Fruit fly (Drosophila melanogaster) whole organism, embryonic: ENCODE results near the gene CG34117.
A peak's percentile ranks its signal among the peaks of the same experiment; 100 is the strongest.

Experiments
- Bdp1 ChIP-seq: fragments of 200-800 bp; sonication (Bioruptor generic); optimal IDR thresholded peaks from 3 replicates; lab custom pipeline; 2016; ENCODE audit warnings: missing biosample characterization, missing genetic modification characterization
- CG12659 ChIP-seq: fragments of 200-800 bp; sonication (Bioruptor generic); optimal IDR thresholded peaks from 3 replicates; lab custom pipeline; 2017; ENCODE audit warnings: mild to moderate bottlenecking, missing biosample characterization, missing genetic modification reagents, missing genetic modification characterization
- CG13287 ChIP-seq: fragments of 200-800 bp; sonication (Bioruptor generic); IDR thresholded peaks from 2 replicates; pipeline ENCODE4 v1.3.6; 2022; ENCODE audit warnings: missing biosample characterization, missing genetic modification characterization; ENCODE audit not compliant: partially characterized antibody
- CG13624 ChIP-seq: fragments of 200-800 bp; sonication (Bioruptor generic); optimal IDR thresholded peaks from 2 replicates; lab custom pipeline; 2016; ENCODE audit warnings: missing biosample characterization, missing genetic modification characterization
- CG13894 ChIP-seq: fragments of 200-800 bp; sonication (Bioruptor generic); optimal IDR thresholded peaks from 3 replicates; lab custom pipeline; 2018; ENCODE audit warnings: missing biosample characterization, mild to moderate bottlenecking, missing genetic modification characterization, moderate library complexity
- CG16863 ChIP-seq: fragments of 200-800 bp; sonication (Bioruptor generic); optimal IDR thresholded peaks from 3 replicates; lab custom pipeline; 2016; ENCODE audit warnings: missing biosample characterization, missing genetic modification characterization
- CG17361 ChIP-seq: fragments of 200-800 bp; sonication (Bioruptor generic); IDR thresholded peaks from 3 replicates; pipeline ENCODE4 v1.3.6; 2022; ENCODE audit warnings: missing biosample characterization, missing genetic modification characterization
- CG18262 ChIP-seq: fragments of 200-800 bp; optimal IDR thresholded peaks from 3 replicates; lab custom pipeline; 2019; ENCODE audit warnings: missing biosample characterization, mild to moderate bottlenecking, missing genetic modification characterization, moderate library complexity
- CG2129 ChIP-seq: fragments of 200-800 bp; sonication (Bioruptor generic); IDR thresholded peaks from 2 replicates; pipeline ENCODE4 v1.3.6; 2022; ENCODE audit warnings: missing biosample characterization, missing genetic modification characterization; ENCODE audit not compliant: partially characterized antibody
- CG3281 ChIP-seq: fragments of 200-800 bp; sonication (Bioruptor generic); optimal IDR thresholded peaks from 3 replicates; lab custom pipeline; 2017; ENCODE audit warnings: missing biosample characterization, mild to moderate bottlenecking, missing genetic modification characterization
- CG4424 ChIP-seq: fragments of 200-800 bp; sonication (Bioruptor generic); optimal IDR thresholded peaks from 3 replicates; lab custom pipeline; 2016; ENCODE audit warnings: missing biosample characterization, missing genetic modification characterization
- CG6272 ChIP-seq: fragments of 200-800 bp; sonication (Bioruptor generic); IDR thresholded peaks from 2 replicates; pipeline ENCODE4 v1.3.6; 2022; ENCODE audit warnings: missing biosample characterization, missing genetic modification characterization
- CG7556 ChIP-seq: fragments of 200-800 bp; sonication (Bioruptor generic); optimal IDR thresholded peaks from 2 replicates; lab custom pipeline; 2017; ENCODE audit warnings: missing biosample characterization, mild to moderate bottlenecking, missing genetic modification characterization
- CG7987 ChIP-seq: fragments of 200-800 bp; sonication (Bioruptor generic); optimal IDR thresholded peaks from 2 replicates; lab custom pipeline; 2018; ENCODE audit warnings: missing biosample characterization, mild to moderate bottlenecking, missing genetic modification characterization, moderate library complexity
- CG8765 ChIP-seq: fragments of 200-800 bp; sonication (Bioruptor generic); IDR thresholded peaks from 2 replicates; pipeline ENCODE4 v1.3.6; 2022; ENCODE audit warnings: missing biosample characterization, missing genetic modification characterization
- D19A ChIP-seq: fragments of 200-800 bp; optimal IDR thresholded peaks from 3 replicates; lab custom pipeline; 2019; ENCODE audit warnings: missing biosample characterization, mild to moderate bottlenecking, missing genetic modification characterization, moderate library complexity
- Dad ChIP-seq: fragments of 200-800 bp; sonication (Bioruptor generic); optimal IDR thresholded peaks from 3 replicates; lab custom pipeline; 2016; ENCODE audit warnings: missing biosample characterization, missing genetic modification characterization
- Dfd ChIP-seq, 2 experiments: fragments of >200 bp; optimal IDR thresholded peaks; 2 replicates each; lab custom pipeline; 2017; ENCODE audit warnings: missing biosample characterization in 2 of 2, missing genetic modification characterization in 2 of 2
- Dll ChIP-seq: fragments of 200-800 bp; sonication (Bioruptor generic); IDR thresholded peaks from 4 replicates; pipeline ENCODE4 v1.3.6; 2022; ENCODE audit warnings: missing biosample characterization, missing genetic modification characterization; ENCODE audit not compliant: partially characterized antibody
- Dp ChIP-seq: fragments of 200-800 bp; sonication (Bioruptor generic); optimal IDR thresholded peaks from 2 replicates; lab custom pipeline; 2018; ENCODE audit warnings: missing biosample characterization, mild to moderate bottlenecking, missing genetic modification characterization, moderate library complexity
- Hmx ChIP-seq: fragments of 200-800 bp; sonication (Bioruptor generic); optimal IDR thresholded peaks from 2 replicates; lab custom pipeline; 2016; ENCODE audit warnings: missing biosample characterization, missing genetic modification characterization
- Hr39 ChIP-seq: fragments of >200 bp; optimal IDR thresholded peaks from 2 replicates; lab custom pipeline; 2017
- Lhr ChIP-seq: fragments of 200-800 bp; sonication (Bioruptor generic); optimal IDR thresholded peaks from 3 replicates; lab custom pipeline; 2017; ENCODE audit warnings: mild to moderate bottlenecking, missing biosample characterization, missing genetic modification reagents, missing genetic modification characterization
- Lim3 ChIP-seq: fragments of 200-800 bp; sonication (Bioruptor generic); IDR thresholded peaks from 2 replicates; pipeline ENCODE4 v1.3.6; 2022; ENCODE audit warnings: missing biosample characterization, missing genetic modification characterization
- Med ChIP-seq: fragments of 200-800 bp; sonication (Bioruptor generic); peaks from one replicate; lab custom pipeline; 2016; ENCODE audit warnings: missing biosample characterization, missing genetic modification characterization, mild to moderate bottlenecking, inconsistent platforms, moderate library complexity
- NK7.1 ChIP-seq: fragments of 200-800 bp; sonication (Bioruptor generic); optimal IDR thresholded peaks from 3 replicates; lab custom pipeline; 2016; ENCODE audit warnings: missing biosample characterization, missing genetic modification characterization
- Sin3A ChIP-seq: fragments of >200 bp; optimal IDR thresholded peaks from 2 replicates; lab custom pipeline; 2018
- Vsx1 ChIP-seq: fragments of 200-800 bp; sonication (Bioruptor generic); optimal IDR thresholded peaks from 2 replicates; lab custom pipeline; 2017; ENCODE audit warnings: missing biosample characterization, mild to moderate bottlenecking, missing genetic modification characterization, missing genetic modification reagents
- ci ChIP-seq: fragments of 200-800 bp; sonication (Bioruptor generic); IDR thresholded peaks from 3 replicates; pipeline ENCODE4 v1.3.6; 2022; ENCODE audit warnings: missing biosample characterization, missing genetic modification characterization
- crc ChIP-seq: fragments of 200-800 bp; sonication (Bioruptor generic); optimal IDR thresholded peaks from 2 replicates; lab custom pipeline; 2016; ENCODE audit warnings: missing biosample characterization, missing genetic modification characterization
- disco-r ChIP-seq: fragments of 200-800 bp; sonication (Bioruptor generic); optimal IDR thresholded peaks from 2 replicates; lab custom pipeline; 2016; ENCODE audit warnings: missing biosample characterization, missing genetic modification characterization
- dysf ChIP-seq: fragments of 200-800 bp; sonication (Bioruptor generic); IDR thresholded peaks from 3 replicates; pipeline ENCODE4 v1.3.6; 2022; ENCODE audit warnings: missing biosample characterization, missing genetic modification characterization
- ftz-f1 ChIP-seq: fragments of 200-800 bp; sonication (Bioruptor generic); optimal IDR thresholded peaks from 2 replicates; lab custom pipeline; 2016; ENCODE audit warnings: missing biosample characterization, missing genetic modification characterization
- gro ChIP-seq: fragments of 200-800 bp; sonication (Bioruptor generic); optimal IDR thresholded peaks from 2 replicates; lab custom pipeline; 2016; ENCODE audit warnings: missing biosample characterization, missing genetic modification characterization
- gsb ChIP-seq: fragments of 200-800 bp; sonication (Bioruptor generic); IDR thresholded peaks from 2 replicates; pipeline ENCODE4 v1.3.6; 2022; ENCODE audit warnings: missing biosample characterization, missing genetic modification characterization
- h ChIP-seq: fragments of >200 bp; optimal IDR thresholded peaks from 2 replicates; lab custom pipeline; 2017
- hb ChIP-seq: fragments of 200-800 bp; sonication (Bioruptor generic); IDR thresholded peaks from 3 replicates; pipeline ENCODE4 v1.3.6; 2022; ENCODE audit warnings: missing biosample characterization, missing genetic modification characterization; ENCODE audit not compliant: partially characterized antibody
- kni ChIP-seq: fragments of 200-800 bp; sonication (Bioruptor generic); optimal IDR thresholded peaks from 3 replicates; lab custom pipeline; 2017; ENCODE audit warnings: mild to moderate bottlenecking, missing biosample characterization, missing genetic modification reagents, missing genetic modification characterization
- maf-S ChIP-seq: fragments of 200-800 bp; sonication (Bioruptor generic); optimal IDR thresholded peaks from 2 replicates; lab custom pipeline; 2016; ENCODE audit warnings: missing biosample characterization, missing genetic modification characterization
- sc ChIP-seq, 3 experiments: fragments of >200 bp in 2 of 3; fragments of 200-800 bp in 1 of 3; sonication (Bioruptor generic) in 1 of 3; optimal IDR thresholded peaks; 2 replicates in 2 of 3; 3 replicates in 1 of 3; lab custom pipeline; 2017; ENCODE audit warnings: mild to moderate bottlenecking in 1 of 3, missing biosample characterization in 1 of 3, missing genetic modification characterization in 1 of 3, missing genetic modification reagents in 1 of 3
- scrt ChIP-seq: fragments of 200-800 bp; sonication (Bioruptor generic); optimal IDR thresholded peaks from 2 replicates; lab custom pipeline; 2018; ENCODE audit warnings: missing biosample characterization, mild to moderate bottlenecking, missing genetic modification characterization, moderate library complexity
- sima ChIP-seq: fragments of 200-800 bp; sonication (Bioruptor generic); optimal IDR thresholded peaks from 2 replicates; lab custom pipeline; 2016; ENCODE audit warnings: missing biosample characterization, missing genetic modification characterization
- sqz ChIP-seq: fragments of 200-800 bp; sonication (Bioruptor generic); optimal IDR thresholded peaks from 3 replicates; lab custom pipeline; 2018; ENCODE audit warnings: missing biosample characterization, mild to moderate bottlenecking, missing genetic modification characterization
- ssp ChIP-seq: fragments of 200-800 bp; sonication (Bioruptor generic); IDR thresholded peaks from 2 replicates; pipeline ENCODE4 v1.3.6; 2022; ENCODE audit warnings: missing biosample characterization, missing genetic modification characterization
- twi ChIP-seq: fragments of 200-800 bp; optimal IDR thresholded peaks from 2 replicates; lab custom pipeline; 2019; ENCODE audit warnings: missing biosample characterization, mild to moderate bottlenecking, missing genetic modification characterization, moderate library complexity
- vnd ChIP-seq: fragments of 200-800 bp; sonication (Bioruptor generic); IDR thresholded peaks from 3 replicates; pipeline ENCODE4 v1.3.6; 2022; ENCODE audit warnings: missing biosample characterization, missing genetic modification characterization; ENCODE audit not compliant: partially characterized antibody
- wor ChIP-seq: fragments of 200-800 bp; sonication (Bioruptor generic); IDR thresholded peaks from 2 replicates; pipeline ENCODE4 v1.3.6; 2022; ENCODE audit warnings: missing biosample characterization, missing genetic modification characterization
- z ChIP-seq: fragments of 200-800 bp; sonication (Bioruptor generic); IDR thresholded peaks from 3 replicates; pipeline ENCODE4 v1.3.6; 2022; ENCODE audit warnings: missing biosample characterization, missing genetic modification characterization

The CG34117 gene

DNA sequence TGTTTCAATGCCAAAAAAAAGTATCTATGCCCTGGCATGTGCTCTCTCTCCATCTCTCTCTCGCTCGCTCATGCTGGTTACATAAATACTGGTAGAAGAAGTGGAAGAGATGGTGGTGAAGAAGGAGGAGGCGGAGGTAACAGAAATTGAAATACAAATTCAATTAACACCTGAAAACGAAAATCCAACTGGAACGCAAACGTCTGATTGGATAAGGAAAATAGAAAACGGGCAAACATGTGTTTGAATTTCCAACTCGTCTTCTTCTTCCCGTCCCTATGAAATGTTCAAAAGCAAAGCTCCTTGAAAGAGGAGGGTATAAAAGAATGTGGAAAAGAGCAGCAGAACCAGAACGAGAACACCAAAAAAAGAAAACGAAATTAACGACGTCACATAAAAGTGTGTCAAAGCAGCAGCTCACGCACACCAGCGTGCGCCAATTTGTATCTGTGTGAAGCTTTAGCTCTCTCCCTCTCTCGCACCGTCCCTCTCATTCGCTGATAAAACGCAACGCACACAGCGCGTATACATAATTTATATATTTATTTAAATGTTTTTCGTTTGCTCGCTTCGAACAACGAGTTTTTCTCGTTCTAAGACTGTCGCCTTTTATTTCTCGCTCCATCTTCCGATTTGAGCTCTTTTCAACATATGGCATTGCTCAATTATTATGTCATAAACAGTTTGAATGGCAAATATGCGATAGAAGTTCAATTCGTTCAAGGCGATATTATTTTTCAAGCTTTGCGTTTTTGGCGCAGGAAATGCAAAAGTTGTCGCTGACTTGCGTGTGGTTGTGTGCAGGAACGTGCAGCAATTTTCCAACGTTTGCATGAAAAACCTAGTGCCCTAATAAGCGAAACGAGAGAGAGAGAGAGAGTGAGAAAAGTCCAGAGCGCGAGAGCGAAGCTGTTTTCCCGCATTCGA is 18.8 kb upstream of the CG34117 start (continued):
- TF ChIP-seq CG12659 (GFP tag; lab: Kevin White, UChicago) = peak; percentile 13
- no peak for TF ChIP-seq crc (GFP tag; lab: Kevin White, UChicago)
- no peak for TF ChIP-seq maf-S (GFP tag; lab: Kevin White, UChicago)
- TF ChIP-seq scrt (GFP tag; lab: Kevin White, UChicago) = peak; percentile 4
- TF ChIP-seq CG4424 (GFP tag; lab: Kevin White, UChicago) = no peak
- TF ChIP-seq Sin3A = no peak
- peak; percentile 19 for TF ChIP-seq Vsx1 (GFP tag; lab: Kevin White, UChicago)
- no peak for TF ChIP-seq Dll (GFP tag; lab: Robert Waterston, UW)
- no peak for TF ChIP-seq ci (GFP tag; lab: Robert Waterston, UW)
- TF ChIP-seq kni (GFP tag; lab: Kevin White, UChicago) = peak; percentile 7
- peak; percentile 66 for TF ChIP-seq sqz (GFP tag; lab: Kevin White, UChicago)
- no peak for TF ChIP-seq CG2129
- no peak for TF ChIP-seq Bdp1
- TF ChIP-seq h (lab: Kevin White, UChicago) = no peak
- peak; percentile 51 for TF ChIP-seq Med (GFP tag; lab: Kevin White, UChicago)

dm6 chr3R:9417577-9418334 is 17.9 kb upstream of the CG34117 start, which contains the start of gene ps:
TSS of gene ps (plus strand) at chr3R:9417940.
- TF ChIP-seq CG18262 (no peak), Dfd (GFP tag; optimal IDR thresholded peaks at IDR 0.05; lab: Kevin White, UChicago) (no peak), Hr39 (lab: Kevin White, UChicago) (no peak), Dp (GFP tag; lab: Kevin White, UChicago) (no peak), disco-r (GFP tag; lab: Kevin White, UChicago) (no peak), sima (no peak), z (GFP tag; lab: Robert Waterston, UW) (no peak), CG13624 (GFP tag; lab: Kevin White, UChicago) (no peak), ftz-f1 (GFP tag; lab: Kevin White, UChicago) (no peak), CG8765 (no peak), NK7.1 (GFP tag; lab: Kevin White, UChicago) (no peak), CG16863 (GFP tag; lab: Kevin White, UChicago) (no peak), wor (GFP tag; lab: Robert Waterston, UW) (no peak), Lim3 (GFP tag; lab: Robert Waterston, UW) (no peak), CG13287 (GFP tag; lab: Robert Waterston, UW) (no peak), Lhr (GFP tag; lab: Kevin White, UChicago) (no peak), vnd (GFP tag; lab: Robert Waterston, UW) (no peak), CG6272 (GFP tag; lab: Robert Waterston, UW) (no peak), twi (tag; lab: Kevin White, UChicago) (no peak), CG13894 (tag; lab: Kevin White, UChicago) (peak; percentile 16), Dad (GFP tag; lab: Kevin White, UChicago) (no peak), gsb (GFP tag; lab: Robert Waterston, UW) (no peak), CG17361 (no peak), Hmx (GFP tag; lab: Kevin White, UChicago) (no peak), ssp (GFP tag; lab: Robert Waterston, UW) (no peak), sc (optimal IDR thresholded peaks at IDR 0.05; lab: Kevin White, UChicago) (no peak), sc (GFP tag; optimal IDR thresholded peaks at IDR 0.05; lab: Kevin White, UChicago) (no peak), CG7556 (GFP tag; lab: Kevin White, UChicago) (no peak), gro (peak; percentile 51), Vsx1 (GFP tag; lab: Kevin White, UChicago) (no peak), CG7987 (GFP tag; lab: Kevin White, UChicago) (no peak), D19A (tag; lab: Kevin White, UChicago) (peak; percentile 51), CG3281 (GFP tag; lab: Kevin White, UChicago) (peak; percentile 31), hb (GFP tag; lab: Robert Waterston, UW) (no peak), dysf (no peak)
